Worm (Caenorhabditis elegans) whole organism, L3 larva: ENCODE measurements around the gene pig-1.

Experiments used
- ama-1 ChIP-seq: fragments of 150-350 bp; optimal IDR thresholded peaks from 2 replicates; lab custom pipeline; 2018
- ceh-82 ChIP-seq: fragments of 150-350 bp; optimal IDR thresholded peaks from 2 replicates; lab custom pipeline; 2014; ENCODE audit warnings: missing biosample characterization, missing genetic modification characterization
- nhr-12 ChIP-seq: fragments of 150-350 bp; optimal IDR thresholded peaks from 2 replicates; lab custom pipeline; 2014; ENCODE audit warnings: missing biosample characterization, missing genetic modification characterization
- nhr-76 ChIP-seq: fragments of 150-350 bp; sonication (generic microtip); optimal IDR thresholded peaks from 5 replicates; lab custom pipeline; 2014; ENCODE audit warnings: missing biosample characterization, missing genetic modification characterization
- ztf-4 ChIP-seq: fragments of 150-350 bp; optimal IDR thresholded peaks from 2 replicates; lab custom pipeline; 2014; ENCODE audit warnings: missing biosample characterization, missing genetic modification characterization

- no peak for TF ChIP-seq nhr-12 (tag; lab: Kevin White, UChicago)
- TF ChIP-seq ceh-82 = no peak
- TF ChIP-seq ama-1 (lab: Kevin White, UChicago) = no peak
- no peak for TF ChIP-seq nhr-76
- no peak for TF ChIP-seq ztf-4 (tag; lab: Kevin White, UChicago)
These were observed 41.5 kb upstream of the pig-1 start for ce11 chrIV:560780-561179.
